Worm (Caenorhabditis elegans) whole organism, L2 larva: Measurements from ENCODE around the gene F56C9.3.

Experiments used
- alr-1 ChIP-seq: fragments of 150-350 bp; optimal IDR thresholded peaks from 2 replicates; lab custom pipeline; 2014; ENCODE audit warnings: missing biosample characterization, missing genetic modification characterization
- blmp-1 ChIP-seq: sonication (generic microtip); optimal IDR thresholded peaks from 2 replicates; lab custom pipeline; 2017; ENCODE audit warnings: missing genetic modification characterization, mild to moderate bottlenecking, missing compliant biosample characterization, antibody characterized with exemption, moderate library complexity; ENCODE audit not compliant: insufficient read depth
- ceh-82 ChIP-seq: fragments of 150-350 bp; optimal IDR thresholded peaks from 2 replicates; lab custom pipeline; 2014; ENCODE audit warnings: missing biosample characterization, missing genetic modification characterization
- dmd-4 ChIP-seq: sonication (generic microtip); optimal IDR thresholded peaks from 2 replicates; lab custom pipeline; 2017; ENCODE audit warnings: missing biosample characterization, missing genetic modification characterization
- egl-27 ChIP-seq: sonication (generic microtip); optimal IDR thresholded peaks from 3 replicates; lab custom pipeline; 2017; ENCODE audit warnings: missing biosample characterization, missing genetic modification reagents, missing genetic modification characterization
- lin-11 ChIP-seq: fragments of 150-350 bp; sonication (generic microtip); optimal IDR thresholded peaks from 2 replicates; lab custom pipeline; 2014; ENCODE audit warnings: missing biosample characterization, missing genetic modification characterization, inconsistent platforms, mixed read lengths
- lin-13 ChIP-seq: fragments of 150-350 bp; optimal IDR thresholded peaks from 2 replicates; lab custom pipeline; 2014; ENCODE audit warnings: missing biosample characterization, missing genetic modification reagents, missing genetic modification characterization
- mab-5 ChIP-seq: fragments of 150-350 bp; optimal IDR thresholded peaks from 2 replicates; lab custom pipeline; 2014; ENCODE audit warnings: missing biosample characterization, missing genetic modification characterization
- nhr-11 ChIP-seq: fragments of 150-350 bp; optimal IDR thresholded peaks from 2 replicates; lab custom pipeline; 2014; ENCODE audit warnings: missing biosample characterization, missing genetic modification characterization
- nhr-6 ChIP-seq: fragments of 150-350 bp; optimal IDR thresholded peaks from 2 replicates; lab custom pipeline; 2014; ENCODE audit warnings: missing biosample characterization, missing genetic modification characterization
- unc-39 ChIP-seq: fragments of 150-350 bp; optimal IDR thresholded peaks from 2 replicates; lab custom pipeline; 2014; ENCODE audit warnings: missing biosample characterization, missing genetic modification characterization
- ztf-1 ChIP-seq: fragments of 200-800 bp; sonication (Bioruptor generic); conservative IDR thresholded peaks from 2 replicates; pipeline ENCODE4 v1.3.6; 2022; ENCODE audit warnings: missing genetic modification characterization, missing compliant biosample characterization
- ztf-4 ChIP-seq: fragments of 150-350 bp; optimal IDR thresholded peaks from 2 replicates; lab custom pipeline; 2014; ENCODE audit warnings: missing biosample characterization, missing genetic modification characterization

DNA sequence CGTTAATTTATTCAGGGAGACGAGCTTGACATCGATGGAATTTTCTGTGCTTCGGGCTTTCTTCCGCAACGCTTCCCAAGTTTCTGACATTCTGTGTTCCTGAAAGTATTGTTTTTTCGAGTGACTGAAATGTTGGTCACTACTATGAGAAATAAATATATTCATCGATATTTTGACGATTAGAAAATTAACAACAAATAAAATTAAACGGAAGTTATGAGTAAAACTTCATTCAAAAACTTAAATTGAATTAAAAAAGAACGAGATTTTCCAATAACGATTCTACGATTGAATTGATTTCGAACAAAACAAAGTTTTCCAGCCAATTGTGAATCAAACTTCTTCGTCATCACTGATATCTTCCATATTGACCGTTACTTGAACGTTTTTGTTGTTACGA lies 38.0 kb downstream of the F56C9.3 start, which contains the start of gene gos-28:
- TF ChIP-seq ceh-82 (tag; lab: Kevin White, UChicago) (no peak), lin-11 (tag; lab: Kevin White, UChicago) (no peak), alr-1 (tag; lab: Kevin White, UChicago) (no peak), nhr-11 (tag; lab: Kevin White, UChicago) (no peak), mab-5 (no peak), egl-27 (no peak), ztf-4 (tag; lab: Kevin White, UChicago) (no peak), blmp-1 (tag; lab: Kevin White, UChicago) (no peak), lin-13 (GFP tag; lab: Kevin White, UChicago) (no peak), nhr-6 (tag; lab: Kevin White, UChicago) (no peak), ztf-1 (GFP tag; lab: Robert Waterston, UW) (no peak), dmd-4 (tag; lab: Kevin White, UChicago) (no peak), unc-39 (tag; lab: Kevin White, UChicago) (no peak)
